Fruit fly (Drosophila melanogaster) whole organism, embryonic: ENCODE data around the gene CG32706.
A peak's percentile ranks its signal among the peaks of the same experiment; 100 is the strongest.

Source experiments
- Ada2b ChIP-seq: fragments of 200-800 bp; sonication (Bioruptor generic); IDR thresholded peaks from 2 replicates; pipeline ENCODE4 v1.3.6; 2022; ENCODE audit warnings: missing biosample characterization, missing genetic modification characterization
- B-H2 ChIP-seq: fragments of 200-800 bp; sonication (Bioruptor generic); optimal IDR thresholded peaks from 2 replicates; lab custom pipeline; 2018; ENCODE audit warnings: missing biosample characterization, mild to moderate bottlenecking, missing genetic modification characterization
- Bdp1 ChIP-seq: fragments of 200-800 bp; sonication (Bioruptor generic); optimal IDR thresholded peaks from 3 replicates; lab custom pipeline; 2016; ENCODE audit warnings: missing biosample characterization, missing genetic modification characterization
- CG10274 ChIP-seq: fragments of 200-800 bp; sonication (Bioruptor generic); optimal IDR thresholded peaks from 3 replicates; lab custom pipeline; 2017; ENCODE audit warnings: missing biosample characterization, mild to moderate bottlenecking, missing genetic modification characterization
- CG10543 ChIP-seq: fragments of 200-800 bp; sonication (Bioruptor generic); optimal IDR thresholded peaks from 3 replicates; lab custom pipeline; 2017; ENCODE audit warnings: missing biosample characterization, mild to moderate bottlenecking, missing genetic modification characterization, moderate library complexity
- CG11696 ChIP-seq: fragments of 200-800 bp; sonication (Bioruptor generic); IDR thresholded peaks from 2 replicates; pipeline ENCODE4 v1.3.6; 2022; ENCODE audit warnings: missing biosample characterization, missing genetic modification characterization
- CG12104 ChIP-seq: fragments of 200-800 bp; sonication (Bioruptor generic); optimal IDR thresholded peaks from 3 replicates; lab custom pipeline; 2016; ENCODE audit warnings: missing biosample characterization, missing genetic modification characterization
- CG12219 ChIP-seq: fragments of 200-800 bp; sonication (Bioruptor generic); optimal IDR thresholded peaks from 3 replicates; lab custom pipeline; 2018; ENCODE audit warnings: missing biosample characterization, mild to moderate bottlenecking, missing genetic modification characterization
- CG15011 ChIP-seq: fragments of 200-800 bp; sonication (Bioruptor generic); optimal IDR thresholded peaks from 3 replicates; lab custom pipeline; 2018; ENCODE audit warnings: missing biosample characterization, mild to moderate bottlenecking, missing genetic modification characterization
- CG2712 ChIP-seq: fragments of 200-800 bp; optimal IDR thresholded peaks from 3 replicates; lab custom pipeline; 2019; ENCODE audit warnings: missing biosample characterization, mild to moderate bottlenecking, missing genetic modification characterization, moderate library complexity
- CG32772 ChIP-seq: fragments of 200-800 bp; sonication (Bioruptor generic); IDR thresholded peaks from 2 replicates; pipeline ENCODE4 v1.3.6; 2022; ENCODE audit warnings: missing biosample characterization, missing genetic modification characterization
- CG3726 ChIP-seq: fragments of 200-800 bp; sonication (Bioruptor generic); IDR thresholded peaks from 3 replicates; pipeline ENCODE4, ENCODE4 v1.3.6; 2022; ENCODE audit warnings: missing biosample characterization, missing genetic modification characterization
- CG4282 ChIP-seq: fragments of 200-800 bp; sonication (Bioruptor generic); optimal IDR thresholded peaks from 2 replicates; lab custom pipeline; 2016; ENCODE audit warnings: missing biosample characterization, missing genetic modification characterization
- CG4730 ChIP-seq: fragments of 200-800 bp; sonication (Bioruptor generic); IDR thresholded peaks from 2 replicates; pipeline ENCODE4 v1.3.6; 2022; ENCODE audit warnings: missing biosample characterization, missing genetic modification characterization
- CG6175 ChIP-seq: fragments of 200-800 bp; sonication (Bioruptor generic); IDR thresholded peaks from 3 replicates; pipeline ENCODE4 v1.3.6; 2022; ENCODE audit warnings: missing biosample characterization, missing genetic modification characterization
- CG7357 ChIP-seq: fragments of 200-800 bp; sonication (Bioruptor generic); IDR thresholded peaks from 3 replicates; pipeline ENCODE4 v1.3.6; 2022; ENCODE audit warnings: missing biosample characterization, missing genetic modification characterization
- CG7372 ChIP-seq: fragments of 200-800 bp; sonication (Bioruptor generic); IDR thresholded peaks from 2 replicates; pipeline ENCODE4 v1.3.6; 2022; ENCODE audit warnings: missing biosample characterization, missing genetic modification characterization
- CG8765 ChIP-seq: fragments of 200-800 bp; sonication (Bioruptor generic); IDR thresholded peaks from 2 replicates; pipeline ENCODE4 v1.3.6; 2022; ENCODE audit warnings: missing biosample characterization, missing genetic modification characterization
- CG9437 ChIP-seq: fragments of 200-800 bp; sonication (Bioruptor generic); optimal IDR thresholded peaks from 2 replicates; lab custom pipeline; 2018; ENCODE audit warnings: missing biosample characterization, mild to moderate bottlenecking, missing genetic modification characterization
- Camta ChIP-seq: fragments of 200-800 bp; sonication (Bioruptor generic); optimal IDR thresholded peaks from 2 replicates; lab custom pipeline; 2016; ENCODE audit warnings: missing biosample characterization, missing genetic modification characterization
- H2.0 ChIP-seq: fragments of 200-800 bp; sonication (Bioruptor generic); IDR thresholded peaks from 2 replicates; pipeline ENCODE4 v1.3.6; 2022; ENCODE audit warnings: missing biosample characterization, missing genetic modification characterization
- HHEX ChIP-seq: fragments of 200-800 bp; sonication (Bioruptor generic); optimal IDR thresholded peaks from 3 replicates; lab custom pipeline; 2017; ENCODE audit warnings: missing biosample characterization, mild to moderate bottlenecking, missing genetic modification characterization, missing genetic modification reagents
- Hmr ChIP-seq: fragments of 200-800 bp; sonication (Bioruptor generic); optimal IDR thresholded peaks from 3 replicates; lab custom pipeline; 2017; ENCODE audit warnings: mild to moderate bottlenecking, missing biosample characterization, missing genetic modification reagents, missing genetic modification characterization
- Max ChIP-seq: fragments of 200-800 bp; sonication (Bioruptor generic); optimal IDR thresholded peaks from 2 replicates; lab custom pipeline; 2016; ENCODE audit warnings: missing biosample characterization, mild to moderate bottlenecking, missing genetic modification characterization
- Med ChIP-seq: fragments of 200-800 bp; sonication (Bioruptor generic); peaks from one replicate; lab custom pipeline; 2016; ENCODE audit warnings: missing biosample characterization, missing genetic modification characterization, mild to moderate bottlenecking, inconsistent platforms, moderate library complexity
- Mrtf ChIP-seq: fragments of 200-800 bp; sonication (Bioruptor generic); IDR thresholded peaks from 3 replicates; pipeline ENCODE4 v1.3.6; 2022; ENCODE audit warnings: missing biosample characterization, missing genetic modification characterization
- Optix ChIP-seq: fragments of 200-800 bp; sonication (Bioruptor generic); IDR thresholded peaks from 3 replicates; pipeline ENCODE4 v1.3.6; 2022; ENCODE audit warnings: missing biosample characterization, missing genetic modification characterization
- Pdp1 ChIP-seq, 2 experiments: fragments of 200-800 bp; sonication (Bioruptor generic); optimal IDR thresholded peaks; 3 replicates each; lab custom pipeline; 2016; ENCODE audit warnings: missing biosample characterization in 2 of 2, missing genetic modification characterization in 2 of 2, mild to moderate bottlenecking in 1 of 2, moderate library complexity in 1 of 2
- Ptx1 ChIP-seq: fragments of 200-800 bp; sonication (Bioruptor generic); IDR thresholded peaks from 2 replicates; pipeline ENCODE4 v1.3.6; 2022; ENCODE audit warnings: missing biosample characterization, missing genetic modification characterization
- Rfx ChIP-seq: fragments of 200-800 bp; sonication (Bioruptor generic); IDR thresholded peaks from 2 replicates; pipeline ENCODE4 v1.3.6; 2022; ENCODE audit warnings: missing biosample characterization, missing genetic modification characterization
- az2 ChIP-seq: fragments of 200-800 bp; sonication (Bioruptor generic); optimal IDR thresholded peaks from 3 replicates; lab custom pipeline; 2016; ENCODE audit warnings: missing biosample characterization, missing genetic modification characterization
- bab2 ChIP-seq: fragments of 200-800 bp; sonication (Bioruptor generic); optimal IDR thresholded peaks from 2 replicates; lab custom pipeline; 2016; ENCODE audit warnings: missing biosample characterization, missing genetic modification characterization
- ci ChIP-seq: fragments of 200-800 bp; sonication (Bioruptor generic); IDR thresholded peaks from 3 replicates; pipeline ENCODE4 v1.3.6; 2022; ENCODE audit warnings: missing biosample characterization, missing genetic modification characterization
- dan ChIP-seq: fragments of 200-800 bp; sonication (Bioruptor generic); IDR thresholded peaks from 2 replicates; pipeline ENCODE4 v1.3.6; 2022; ENCODE audit warnings: missing biosample characterization, missing genetic modification characterization
- esg ChIP-seq: fragments of 200-800 bp; sonication (Bioruptor generic); conservative IDR thresholded peaks from 2 replicates; pipeline ENCODE4 v1.3.6; 2022; ENCODE audit warnings: missing biosample characterization, missing genetic modification characterization
- fd96Cb ChIP-seq: fragments of 200-800 bp; sonication (Bioruptor generic); optimal IDR thresholded peaks from 2 replicates; lab custom pipeline; 2018; ENCODE audit warnings: missing biosample characterization, mild to moderate bottlenecking, missing genetic modification characterization, moderate library complexity
- gcm ChIP-seq: fragments of 200-800 bp; sonication (Bioruptor generic); optimal IDR thresholded peaks from 2 replicates; lab custom pipeline; 2019; ENCODE audit warnings: missing biosample characterization, mild to moderate bottlenecking, missing genetic modification characterization, moderate library complexity
- grau ChIP-seq: fragments of 200-800 bp; optimal IDR thresholded peaks from 3 replicates; lab custom pipeline; 2019; ENCODE audit warnings: missing biosample characterization, mild to moderate bottlenecking, missing genetic modification characterization, moderate library complexity
- ham ChIP-seq: fragments of 200-800 bp; sonication (Bioruptor generic); IDR thresholded peaks from 2 replicates; pipeline ENCODE4 v1.3.6; 2022; ENCODE audit warnings: missing biosample characterization, missing genetic modification characterization
- hbn ChIP-seq: fragments of 200-800 bp; sonication (Bioruptor generic); IDR thresholded peaks from 2 replicates; pipeline ENCODE4 v1.3.6; 2022; ENCODE audit warnings: missing biosample characterization, missing genetic modification characterization; ENCODE audit not compliant: partially characterized antibody
- her ChIP-seq: fragments of 200-800 bp; sonication (Bioruptor generic); optimal IDR thresholded peaks from 2 replicates; lab custom pipeline; 2016; ENCODE audit warnings: missing biosample characterization, missing genetic modification characterization
- ind ChIP-seq: fragments of 200-800 bp; sonication (Bioruptor generic); optimal IDR thresholded peaks from 3 replicates; lab custom pipeline; 2016; ENCODE audit warnings: missing biosample characterization, missing genetic modification characterization
- ken ChIP-seq: fragments of 200-800 bp; sonication (Bioruptor generic); IDR thresholded peaks from 3 replicates; pipeline ENCODE4 v1.3.6; 2022; ENCODE audit warnings: missing biosample characterization, missing genetic modification characterization
- lmd ChIP-seq: fragments of 200-800 bp; sonication (Bioruptor generic); IDR thresholded peaks from 2 replicates; pipeline ENCODE4 v1.3.6; 2022; ENCODE audit warnings: missing biosample characterization, missing genetic modification characterization
- row ChIP-seq: fragments of 200-800 bp; sonication (Bioruptor generic); IDR thresholded peaks from 3 replicates; pipeline ENCODE4 v1.3.6; 2022; ENCODE audit warnings: missing biosample characterization, missing genetic modification characterization
- slbo ChIP-seq: fragments of 200-800 bp; sonication (Bioruptor generic); IDR thresholded peaks from 2 replicates; pipeline ENCODE4 v1.3.6; 2022; ENCODE audit warnings: missing biosample characterization, missing genetic modification characterization
- stwl ChIP-seq: fragments of 200-800 bp; sonication (Bioruptor generic); optimal IDR thresholded peaks from 3 replicates; lab custom pipeline; 2018; ENCODE audit warnings: missing biosample characterization, mild to moderate bottlenecking, missing genetic modification characterization, moderate library complexity
- tup ChIP-seq: fragments of 200-800 bp; sonication (Bioruptor generic); optimal IDR thresholded peaks from 2 replicates; lab custom pipeline; 2016; ENCODE audit warnings: missing biosample characterization, mild to moderate bottlenecking, missing genetic modification characterization, moderate library complexity
- vvl ChIP-seq: fragments of 200-800 bp; sonication (Bioruptor generic); IDR thresholded peaks from 2 replicates; pipeline ENCODE4 v1.3.6; 2022; ENCODE audit warnings: missing biosample characterization, missing genetic modification characterization
- wdn ChIP-seq: fragments of 200-800 bp; sonication (Bioruptor generic); IDR thresholded peaks from 2 replicates; pipeline ENCODE4 v1.3.6; 2022; ENCODE audit warnings: missing biosample characterization, missing genetic modification characterization
- wor ChIP-seq: fragments of 200-800 bp; sonication (Bioruptor generic); IDR thresholded peaks from 2 replicates; pipeline ENCODE4 v1.3.6; 2022; ENCODE audit warnings: missing biosample characterization, missing genetic modification characterization

CG32706 gene

dm6 chrX:9046986-9047385 lies 39.9 kb upstream of the CG32706 start (continued):
- TF ChIP-seq CG10543 (GFP tag; lab: Kevin White, UChicago) = no peak
- TF ChIP-seq dan (GFP tag; lab: Robert Waterston, UW) = no peak
- TF ChIP-seq CG12104 (GFP tag; lab: Kevin White, UChicago) = no peak
- TF ChIP-seq Med (GFP tag; lab: Kevin White, UChicago) = peak; percentile 77
- peak; percentile 64 for TF ChIP-seq Ptx1
- TF ChIP-seq Optix = peak; percentile 44; the same call in 1 of the 3 replicates
- 0 out of 2 replicates have a peak, but pooled peaks have one; percentile 49 for TF ChIP-seq Ada2b (GFP tag; lab: Robert Waterston, UW)
- peak; percentile 10 for TF ChIP-seq fd96Cb
- no peak for TF ChIP-seq Camta (GFP tag; lab: Kevin White, UChicago)
- TF ChIP-seq wor = peak; percentile 27; the same call in 1 of the 2 replicates
- peak; percentile 25 for TF ChIP-seq ind (GFP tag; lab: Kevin White, UChicago)
- peak; percentile 43 for TF ChIP-seq slbo (GFP tag; lab: Robert Waterston, UW)
- 0 out of 3 replicates have a peak, but pooled peaks have one; percentile 28 for TF ChIP-seq CG7357
- TF ChIP-seq CG2712 (tag; lab: Kevin White, UChicago) = no peak
- no peak for TF ChIP-seq B-H2 (GFP tag; lab: Kevin White, UChicago)
- peak; percentile 66 for TF ChIP-seq esg (GFP tag; lab: Robert Waterston, UW)
- TF ChIP-seq bab2 (GFP tag; lab: Kevin White, UChicago) = peak; percentile 3
- peak; percentile 81 for TF ChIP-seq ci (GFP tag; lab: Robert Waterston, UW)
- no peak for TF ChIP-seq CG6175 (GFP tag; lab: Robert Waterston, UW)
- TF ChIP-seq row (GFP tag; lab: Robert Waterston, UW) = peak; percentile 56; the same call in 2 of the 3 replicates
- no peak for TF ChIP-seq tup (GFP tag; lab: Kevin White, UChicago)
- peak; percentile 32 for TF ChIP-seq az2 (GFP tag; lab: Kevin White, UChicago)
- 0 out of 2 replicates have a peak, but pooled peaks have one; percentile 9 for TF ChIP-seq CG7372 (GFP tag; lab: Robert Waterston, UW)
- TF ChIP-seq CG32772 (GFP tag; lab: Robert Waterston, UW) = 0 out of 2 replicates have a peak, but pooled peaks have one; percentile 13
- peak; percentile 2 for TF ChIP-seq Hmr (GFP tag; lab: Kevin White, UChicago)
- TF ChIP-seq Bdp1 (GFP tag; lab: Kevin White, UChicago) = no peak
- TF ChIP-seq H2.0 (GFP tag; lab: Robert Waterston, UW) = peak; percentile 37; the same call in 1 of the 2 replicates
- no peak for TF ChIP-seq her (GFP tag; lab: Kevin White, UChicago)
- peak; percentile 51; the same call in 2 of the 3 replicates for TF ChIP-seq ken (GFP tag; lab: Robert Waterston, UW)
- no peak for TF ChIP-seq stwl
- TF ChIP-seq CG4730 = peak; percentile 57
- 0 out of 3 replicates have a peak, but pooled peaks have one; percentile 10 for TF ChIP-seq CG3726 (GFP tag; lab: Robert Waterston, UW)
- TF ChIP-seq Pdp1 (GFP tag; optimal IDR thresholded peaks at IDR 0.05; lab: Kevin White, UChicago) = peak in 1 of 2 experiments; percentile 20
- TF ChIP-seq gcm = no peak
- 0 out of 2 replicates have a peak, but pooled peaks have one; percentile 22 for TF ChIP-seq CG11696 (GFP tag; lab: Robert Waterston, UW)
- TF ChIP-seq CG15011 = no peak
- peak; percentile 26; the same call in 1 of the 2 replicates for TF ChIP-seq wdn (GFP tag; lab: Robert Waterston, UW)
- no peak for TF ChIP-seq CG9437 (GFP tag; lab: Kevin White, UChicago)
- peak; percentile 51; the same call in 1 of the 3 replicates for TF ChIP-seq Mrtf (GFP tag; lab: Robert Waterston, UW)
- no peak for TF ChIP-seq CG8765 (GFP tag; lab: Robert Waterston, UW)
- TF ChIP-seq lmd (GFP tag; lab: Robert Waterston, UW) = peak; percentile 46
- TF ChIP-seq CG4282 (GFP tag; lab: Kevin White, UChicago) = no peak
- no peak for TF ChIP-seq ham (GFP tag; lab: Robert Waterston, UW)
- peak; percentile 26 for TF ChIP-seq HHEX
- peak; percentile 64 for TF ChIP-seq Rfx (GFP tag; lab: Robert Waterston, UW)
- no peak for TF ChIP-seq CG10274 (GFP tag; lab: Kevin White, UChicago)
- no peak for TF ChIP-seq hbn (GFP tag; lab: Robert Waterston, UW)
- peak; percentile 47; the same call in 1 of the 2 replicates for TF ChIP-seq vvl
- no peak for TF ChIP-seq CG12219
- no peak for TF ChIP-seq Max (GFP tag; lab: Kevin White, UChicago)
- peak; percentile 81 for TF ChIP-seq grau
